Fruit fly (Drosophila melanogaster): ENCODE measurements around the gene sfl.

The sfl gene

DNA sequence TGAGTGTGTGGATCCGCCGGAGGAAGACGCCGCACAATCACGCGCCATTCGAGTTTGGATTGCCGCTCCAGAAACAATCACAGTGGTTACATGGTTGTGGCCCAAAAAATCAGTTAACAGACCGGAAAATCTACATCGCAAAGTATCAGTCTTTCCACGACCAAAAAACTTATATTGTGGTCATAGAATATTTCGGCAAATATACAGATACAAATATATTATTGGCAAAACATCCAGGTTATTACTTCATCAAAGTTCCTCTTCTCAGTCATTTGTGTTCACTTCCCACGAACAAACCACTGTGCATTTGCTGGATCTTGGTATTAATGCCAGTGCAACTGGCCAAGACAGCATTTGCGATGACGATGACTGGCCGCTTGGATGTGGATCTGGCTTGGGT is 37.6 kb upstream of the sfl start:
- TF ChIP-seq Dif (GFP tag; optimal IDR thresholded peaks at IDR 0.05; ENCODE audit: partially characterized antibody) (no peak), CG9705 (GFP tag; optimal IDR thresholded peaks at IDR 0.05) (no peak), br (GFP tag; optimal IDR thresholded peaks at IDR 0.05) (no peak), fru (GFP tag; optimal IDR thresholded peaks at IDR 0.05) (peak; percentile 35)

DNA sequence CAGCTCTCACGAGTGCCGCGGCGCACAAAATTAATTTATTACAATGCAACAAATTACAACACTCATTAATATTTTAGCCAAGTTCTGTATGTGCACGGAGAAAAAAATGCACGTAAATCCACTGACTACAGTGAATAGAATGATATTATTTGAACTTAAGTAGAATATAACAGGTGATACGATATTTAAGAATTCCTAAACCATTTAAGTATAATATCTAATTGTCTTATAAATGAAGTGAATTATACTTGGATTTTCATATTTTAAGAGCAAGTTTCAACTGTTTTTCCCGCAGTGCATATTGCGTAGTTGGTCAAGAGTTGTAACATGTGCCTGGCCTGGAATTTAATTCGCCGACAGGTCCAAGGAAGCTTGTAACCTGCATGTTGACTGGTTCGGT is 36.8 kb upstream of the sfl start:
- TF ChIP-seq fru (GFP tag; optimal IDR thresholded peaks at IDR 0.05) (peak; percentile 18), GATAd (GFP tag; optimal IDR thresholded peaks at IDR 0.05) (no peak)

DNA sequence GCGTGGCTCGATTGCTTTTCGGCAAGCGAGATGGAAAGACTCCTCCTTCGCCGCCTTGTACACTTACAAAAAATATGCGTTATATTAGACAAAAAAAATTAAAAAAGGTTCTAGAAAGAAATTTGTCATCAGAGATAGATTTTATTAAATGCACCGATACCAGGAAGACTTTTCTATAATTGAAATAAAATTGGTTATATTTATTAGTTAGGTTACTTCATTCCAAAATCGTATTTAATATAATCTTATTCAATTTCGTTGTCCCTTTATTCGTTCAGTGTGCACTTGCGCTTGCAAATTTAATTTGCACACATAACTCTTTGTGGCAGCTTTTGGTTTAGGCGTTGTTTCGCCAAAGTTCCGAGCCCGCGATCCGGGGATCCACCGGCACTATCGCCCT is 33.3 kb upstream of the sfl start:
- TF ChIP-seq Rel (GFP tag; optimal IDR thresholded peaks at IDR 0.05) (no peak), Rel (tag; optimal IDR thresholded peaks at IDR 0.05) (peak; percentile 3), h (GFP tag; optimal IDR thresholded peaks at IDR 0.05) (no peak), Hr78 (GFP tag; optimal IDR thresholded peaks at IDR 0.05) (no peak), Jra (GFP tag; optimal IDR thresholded peaks at IDR 0.05) (no peak), dl (GFP tag; optimal IDR thresholded peaks at IDR 0.05; ENCODE audit: insufficient read depth in 1 of 2, partially characterized antibody in 2 of 2) (no peak), Dfd (GFP tag; optimal IDR thresholded peaks at IDR 0.05) (no peak), OdsH (GFP tag; optimal IDR thresholded peaks at IDR 0.05) (no peak), Abd-B (GFP tag; optimal IDR thresholded peaks at IDR 0.05) (no peak), Sp1 (GFP tag; optimal IDR thresholded peaks at IDR 0.05) (peak; percentile 10), lola (GFP tag; optimal IDR thresholded peaks at IDR 0.05) (no peak), GATAd (GFP tag; optimal IDR thresholded peaks at IDR 0.05) (no peak), Hr83 (GFP tag; optimal IDR thresholded peaks at IDR 0.05; ENCODE audit: poor library complexity, severe bottlenecking) (no peak), foxo (GFP tag; optimal IDR thresholded peaks at IDR 0.05) (peak in 1 of 2 experiments; percentile 10), usp (GFP tag; optimal IDR thresholded peaks at IDR 0.05) (no peak), Mio (GFP tag; optimal IDR thresholded peaks at IDR 0.05) (no peak), CrebA (GFP tag; optimal IDR thresholded peaks at IDR 0.05; ENCODE audit: borderline replicate concordance) (no peak), ey (GFP tag; optimal IDR thresholded peaks at IDR 0.05) (no peak), jim (GFP tag; optimal IDR thresholded peaks at IDR 0.05) (no peak), CG32264 (GFP tag; optimal IDR thresholded peaks at IDR 0.05) (no peak), Hnf4 (GFP tag; optimal IDR thresholded peaks at IDR 0.05) (no peak)

DNA sequence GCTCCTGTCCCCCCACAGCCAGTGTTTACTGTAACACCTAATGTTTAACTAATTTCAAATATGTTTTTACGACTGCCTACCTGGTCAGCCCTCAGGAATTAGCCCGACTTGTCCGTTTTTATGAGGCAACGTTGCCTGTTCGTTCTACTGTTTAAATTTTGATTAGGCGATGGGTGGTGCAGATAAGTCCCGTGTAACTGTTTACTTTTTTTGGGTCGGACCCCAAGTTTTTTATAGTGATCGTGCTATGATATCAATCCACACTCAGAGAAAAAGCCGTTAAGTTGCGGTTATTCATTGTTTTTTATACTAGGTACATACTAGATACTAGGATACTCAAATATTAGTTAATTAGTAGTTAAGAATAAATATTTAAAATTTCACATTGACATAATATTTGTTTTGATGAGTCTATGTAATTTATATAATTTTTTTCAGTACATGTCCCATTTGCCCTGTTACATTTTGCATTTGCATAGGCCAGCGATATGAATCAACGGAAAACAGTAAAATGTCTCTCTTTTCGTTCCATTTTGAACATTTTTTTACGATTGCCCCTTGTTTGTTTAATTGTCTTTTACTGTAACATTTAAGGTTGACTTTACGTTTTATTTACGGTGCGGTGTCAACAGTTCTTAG is 27.7 kb upstream of the sfl start:
- TF ChIP-seq foxo (GFP tag; optimal IDR thresholded peaks at IDR 0.05) (no peak), Dif (GFP tag; optimal IDR thresholded peaks at IDR 0.05; ENCODE audit: partially characterized antibody) (no peak), ey (GFP tag; optimal IDR thresholded peaks at IDR 0.05) (no peak), CrebA (GFP tag; optimal IDR thresholded peaks at IDR 0.05; ENCODE audit: borderline replicate concordance) (no peak), br (GFP tag; optimal IDR thresholded peaks at IDR 0.05) (no peak), pan (optimal IDR thresholded peaks at IDR 0.05) (no peak), sv (GFP tag; optimal IDR thresholded peaks at IDR 0.05) (peak; percentile 40), fru (GFP tag; optimal IDR thresholded peaks at IDR 0.05) (no peak), dmrt93B (GFP tag; optimal IDR thresholded peaks at IDR 0.05) (no peak)

DNA sequence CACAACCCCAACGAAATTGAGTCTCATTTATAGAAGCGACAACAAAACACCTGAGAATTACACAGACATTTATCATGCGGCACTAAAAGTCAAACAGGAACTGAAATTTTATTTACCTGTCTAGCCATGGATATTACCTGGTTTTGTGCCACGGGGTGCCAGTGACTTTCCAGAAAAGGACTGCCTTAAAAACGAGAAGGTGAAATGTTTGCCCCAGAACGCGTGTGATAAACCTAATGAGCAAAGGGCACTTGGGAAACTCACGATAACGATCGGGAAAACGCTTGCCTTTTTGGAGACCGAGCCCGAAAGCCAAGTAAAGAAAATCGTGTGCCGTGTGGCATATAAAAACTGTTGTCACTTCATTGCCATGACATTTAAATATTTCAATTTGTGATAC is 26.0 kb upstream of the sfl start:
- TF ChIP-seq h (GFP tag; optimal IDR thresholded peaks at IDR 0.05) (no peak), HLH106 (tag; optimal IDR thresholded peaks at IDR 0.05) (no peak)

DNA sequence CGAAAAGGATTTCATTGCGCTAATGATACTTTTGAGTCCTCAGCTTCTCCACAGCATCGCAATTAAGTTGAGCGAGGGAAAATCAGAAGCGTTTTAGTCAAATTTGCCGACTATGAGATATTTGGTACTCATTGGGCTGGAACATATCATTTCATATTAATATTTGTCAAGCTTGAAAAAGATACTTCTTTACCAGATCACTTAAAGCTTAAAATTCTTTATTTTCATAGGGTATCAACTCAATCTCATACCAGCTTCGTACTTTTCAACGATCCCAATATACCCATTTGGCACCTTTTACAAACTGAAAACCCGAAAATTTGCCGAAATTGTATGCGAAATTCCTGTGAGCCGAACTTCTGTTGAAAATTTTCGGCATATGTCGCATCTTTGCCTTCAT is 23.7 kb upstream of the sfl start:
- TF ChIP-seq foxo (GFP tag; optimal IDR thresholded peaks at IDR 0.05) (peak in 1 of 2 experiments; percentile 55), h (GFP tag; optimal IDR thresholded peaks at IDR 0.05) (peak; percentile 56), Sp1 (GFP tag; optimal IDR thresholded peaks at IDR 0.05) (peak; percentile 31), ey (GFP tag; optimal IDR thresholded peaks at IDR 0.05) (peak; percentile 71), HLH106 (tag; optimal IDR thresholded peaks at IDR 0.05) (peak; percentile 61), fru (GFP tag; optimal IDR thresholded peaks at IDR 0.05) (peak; percentile 50), pan (optimal IDR thresholded peaks at IDR 0.05) (no peak), CG32264 (GFP tag; optimal IDR thresholded peaks at IDR 0.05) (no peak), Dif (GFP tag; optimal IDR thresholded peaks at IDR 0.05; ENCODE audit: partially characterized antibody) (no peak), Abd-B (GFP tag; optimal IDR thresholded peaks at IDR 0.05) (no peak), CG9705 (GFP tag; optimal IDR thresholded peaks at IDR 0.05) (no peak), dmrt93B (GFP tag; optimal IDR thresholded peaks at IDR 0.05) (no peak), Jra (GFP tag; optimal IDR thresholded peaks at IDR 0.05) (no peak), sv (GFP tag; optimal IDR thresholded peaks at IDR 0.05) (no peak), Myc (optimal IDR thresholded peaks at IDR 0.05) (no peak), N (GFP tag; optimal IDR thresholded peaks at IDR 0.05) (no peak), woc (GFP tag; optimal IDR thresholded peaks at IDR 0.05) (peak; percentile 56), Mio (GFP tag; optimal IDR thresholded peaks at IDR 0.05) (no peak), lola (GFP tag; optimal IDR thresholded peaks at IDR 0.05) (no peak), usp (GFP tag; optimal IDR thresholded peaks at IDR 0.05) (no peak), CrebA (GFP tag; optimal IDR thresholded peaks at IDR 0.05; ENCODE audit: borderline replicate concordance) (no peak), OdsH (GFP tag; optimal IDR thresholded peaks at IDR 0.05) (peak; percentile 59), jim (GFP tag; optimal IDR thresholded peaks at IDR 0.05) (no peak), dl (GFP tag; optimal IDR thresholded peaks at IDR 0.05; ENCODE audit: insufficient read depth in 1 of 2, partially characterized antibody in 2 of 2) (no peak), Hr78 (GFP tag; optimal IDR thresholded peaks at IDR 0.05) (no peak), sage (GFP tag; optimal IDR thresholded peaks at IDR 0.05) (no peak), brk (GFP tag; optimal IDR thresholded peaks at IDR 0.05) (no peak), br (GFP tag; optimal IDR thresholded peaks at IDR 0.05) (peak; percentile 28), Hnf4 (GFP tag; optimal IDR thresholded peaks at IDR 0.05) (peak; percentile 37), Vsx2 (GFP tag; optimal IDR thresholded peaks at IDR 0.05; ENCODE audit: partially characterized antibody) (no peak), Dfd (GFP tag; optimal IDR thresholded peaks at IDR 0.05) (no peak)
